Fruit fly (Drosophila melanogaster) whole organism, embryonic: ENCODE data around the gene papi.

ENCODE experiments used
- Ada2b ChIP-seq: fragments of 200-800 bp; sonication (Bioruptor generic); IDR thresholded peaks from 2 replicates; pipeline ENCODE4 v1.3.6; 2022; ENCODE audit warnings: missing biosample characterization, missing genetic modification characterization
- Atf3 ChIP-seq: fragments of 200-800 bp; sonication (Bioruptor generic); optimal IDR thresholded peaks from 3 replicates; lab custom pipeline; 2016; ENCODE audit warnings: missing biosample characterization, missing genetic modification characterization
- CG10979 ChIP-seq: fragments of 200-800 bp; sonication (Bioruptor generic); optimal IDR thresholded peaks from 2 replicates; lab custom pipeline; 2018; ENCODE audit warnings: missing biosample characterization, mild to moderate bottlenecking, missing genetic modification characterization, moderate library complexity
- CG11456 ChIP-seq: fragments of 200-800 bp; sonication (Bioruptor generic); IDR thresholded peaks from 3 replicates; pipeline ENCODE4 v1.3.6; 2022; ENCODE audit warnings: missing biosample characterization, missing genetic modification characterization
- CG11560 ChIP-seq: fragments of 200-800 bp; sonication (Bioruptor generic); IDR thresholded peaks from 3 replicates; pipeline ENCODE4 v1.3.6; 2022; ENCODE audit warnings: missing biosample characterization, missing genetic modification characterization
- CG13287 ChIP-seq: fragments of 200-800 bp; sonication (Bioruptor generic); IDR thresholded peaks from 2 replicates; pipeline ENCODE4 v1.3.6; 2022; ENCODE audit warnings: missing biosample characterization, missing genetic modification characterization; ENCODE audit not compliant: partially characterized antibody
- CG14667 ChIP-seq: fragments of 200-800 bp; sonication (Bioruptor generic); IDR thresholded peaks from 2 replicates; pipeline ENCODE4 v1.3.6; 2022; ENCODE audit warnings: missing biosample characterization, missing genetic modification characterization
- CG1529 ChIP-seq: fragments of 200-800 bp; sonication (Bioruptor generic); optimal IDR thresholded peaks from 3 replicates; lab custom pipeline; 2018; ENCODE audit warnings: missing biosample characterization, missing genetic modification characterization
- CG1647 ChIP-seq: fragments of 200-800 bp; sonication (Bioruptor generic); optimal IDR thresholded peaks from 3 replicates; lab custom pipeline; 2016; ENCODE audit warnings: missing biosample characterization, missing genetic modification characterization
- CG18764 ChIP-seq: fragments of 200-800 bp; sonication (Bioruptor generic); optimal IDR thresholded peaks from 3 replicates; lab custom pipeline; 2016; ENCODE audit warnings: missing biosample characterization, missing genetic modification characterization
- CG3065 ChIP-seq: fragments of 200-800 bp; sonication (Bioruptor generic); optimal IDR thresholded peaks from 2 replicates; lab custom pipeline; 2016; ENCODE audit warnings: missing biosample characterization, missing genetic modification characterization
- CG31441 ChIP-seq: fragments of 200-800 bp; sonication (Bioruptor generic); IDR thresholded peaks from 2 replicates; pipeline ENCODE4 v1.3.6; 2022; ENCODE audit warnings: missing biosample characterization, missing genetic modification characterization
- CG3163 ChIP-seq: fragments of 200-800 bp; sonication (Bioruptor generic); optimal IDR thresholded peaks from 3 replicates; lab custom pipeline; 2016; ENCODE audit warnings: missing biosample characterization, missing genetic modification characterization
- CG4328 ChIP-seq: fragments of 200-800 bp; sonication (Bioruptor generic); optimal IDR thresholded peaks from 3 replicates; lab custom pipeline; 2017; ENCODE audit warnings: missing biosample characterization, missing genetic modification reagents, missing genetic modification characterization
- CG43689 ChIP-seq: fragments of 200-800 bp; sonication (Bioruptor generic); IDR thresholded peaks from 2 replicates; pipeline ENCODE4 v1.3.6; 2022; ENCODE audit warnings: missing biosample characterization, missing genetic modification characterization
- CG4424 ChIP-seq: fragments of 200-800 bp; sonication (Bioruptor generic); optimal IDR thresholded peaks from 3 replicates; lab custom pipeline; 2016; ENCODE audit warnings: missing biosample characterization, missing genetic modification characterization
- CG4730 ChIP-seq: fragments of 200-800 bp; sonication (Bioruptor generic); IDR thresholded peaks from 2 replicates; pipeline ENCODE4 v1.3.6; 2022; ENCODE audit warnings: missing biosample characterization, missing genetic modification characterization
- CG5180 ChIP-seq: fragments of 200-800 bp; sonication (Bioruptor generic); optimal IDR thresholded peaks from 3 replicates; lab custom pipeline; 2017; ENCODE audit warnings: missing biosample characterization, missing genetic modification characterization, mild to moderate bottlenecking, moderate library complexity, missing genetic modification reagents
- CG7372 ChIP-seq: fragments of 200-800 bp; sonication (Bioruptor generic); IDR thresholded peaks from 2 replicates; pipeline ENCODE4 v1.3.6; 2022; ENCODE audit warnings: missing biosample characterization, missing genetic modification characterization
- CG7556 ChIP-seq: fragments of 200-800 bp; sonication (Bioruptor generic); optimal IDR thresholded peaks from 2 replicates; lab custom pipeline; 2017; ENCODE audit warnings: missing biosample characterization, mild to moderate bottlenecking, missing genetic modification characterization
- CG9437 ChIP-seq: fragments of 200-800 bp; sonication (Bioruptor generic); optimal IDR thresholded peaks from 2 replicates; lab custom pipeline; 2018; ENCODE audit warnings: missing biosample characterization, mild to moderate bottlenecking, missing genetic modification characterization
- D19A ChIP-seq: fragments of 200-800 bp; optimal IDR thresholded peaks from 3 replicates; lab custom pipeline; 2019; ENCODE audit warnings: missing biosample characterization, mild to moderate bottlenecking, missing genetic modification characterization, moderate library complexity
- Gsc ChIP-seq: fragments of 200-800 bp; sonication (Bioruptor generic); IDR thresholded peaks from 2 replicates; pipeline ENCODE4 v1.3.6; 2022; ENCODE audit warnings: missing biosample characterization, missing genetic modification characterization
- H2.0 ChIP-seq: fragments of 200-800 bp; sonication (Bioruptor generic); IDR thresholded peaks from 2 replicates; pipeline ENCODE4 v1.3.6; 2022; ENCODE audit warnings: missing biosample characterization, missing genetic modification characterization
- Hr78 ChIP-seq, 2 experiments: fragments of 200-800 bp in 1 of 2; fragments of >200 bp in 1 of 2; sonication (Bioruptor generic) in 1 of 2; optimal IDR thresholded peaks; 2 replicates each; lab custom pipeline; 2017 to 2019; ENCODE audit warnings: missing biosample characterization in 2 of 2, missing genetic modification characterization in 2 of 2, mild to moderate bottlenecking in 1 of 2, moderate library complexity in 1 of 2
- Lim3 ChIP-seq: fragments of 200-800 bp; sonication (Bioruptor generic); IDR thresholded peaks from 2 replicates; pipeline ENCODE4 v1.3.6; 2022; ENCODE audit warnings: missing biosample characterization, missing genetic modification characterization
- NFAT ChIP-seq: fragments of 200-800 bp; sonication (Bioruptor generic); IDR thresholded peaks from 2 replicates; pipeline ENCODE4 v1.3.6; 2022; ENCODE audit warnings: missing biosample characterization, missing genetic modification characterization
- Oli ChIP-seq: fragments of 200-800 bp; sonication (Bioruptor generic); optimal IDR thresholded peaks from 2 replicates; lab custom pipeline; 2018; ENCODE audit warnings: missing biosample characterization, mild to moderate bottlenecking, missing genetic modification characterization, moderate library complexity
- Sin3A ChIP-seq: fragments of >200 bp; optimal IDR thresholded peaks from 2 replicates; lab custom pipeline; 2018
- bbx ChIP-seq: fragments of 200-800 bp; sonication (Bioruptor generic); IDR thresholded peaks from 2 replicates; pipeline ENCODE4 v1.3.6; 2022; ENCODE audit warnings: missing biosample characterization, missing genetic modification characterization; ENCODE audit not compliant: partially characterized antibody
- caup ChIP-seq: fragments of 200-800 bp; sonication (Bioruptor generic); optimal IDR thresholded peaks from 3 replicates; lab custom pipeline; 2017; ENCODE audit warnings: missing biosample characterization, mild to moderate bottlenecking, missing genetic modification characterization, moderate library complexity; ENCODE audit not compliant: severe bottlenecking
- chif ChIP-seq, 2 experiments: fragments of 200-800 bp; sonication (Bioruptor generic); optimal IDR thresholded peaks; 3 replicates each; lab custom pipeline; 2016; ENCODE audit warnings: missing biosample characterization in 2 of 2, missing genetic modification characterization in 2 of 2
- dpn ChIP-seq, 2 experiments: fragments of 200-800 bp; sonication (Bioruptor generic); optimal IDR thresholded peaks; 3 replicates each; lab custom pipeline; 2016; ENCODE audit warnings: missing biosample characterization in 2 of 2, missing genetic modification characterization in 2 of 2
- exex ChIP-seq: fragments of 200-800 bp; sonication (Bioruptor generic); optimal IDR thresholded peaks from 4 replicates; lab custom pipeline; 2018; ENCODE audit warnings: missing biosample characterization, mild to moderate bottlenecking, missing genetic modification characterization, moderate library complexity
- gt ChIP-seq: fragments of 200-800 bp; sonication (Bioruptor generic); IDR thresholded peaks from 2 replicates; pipeline ENCODE4 v1.3.6; 2022; ENCODE audit warnings: missing biosample characterization, missing genetic modification characterization
- hb ChIP-seq: fragments of 200-800 bp; sonication (Bioruptor generic); IDR thresholded peaks from 3 replicates; pipeline ENCODE4 v1.3.6; 2022; ENCODE audit warnings: missing biosample characterization, missing genetic modification characterization; ENCODE audit not compliant: partially characterized antibody
- ind ChIP-seq: fragments of 200-800 bp; sonication (Bioruptor generic); optimal IDR thresholded peaks from 3 replicates; lab custom pipeline; 2016; ENCODE audit warnings: missing biosample characterization, missing genetic modification characterization
- lab ChIP-seq: fragments of 200-800 bp; sonication (Bioruptor generic); optimal IDR thresholded peaks from 3 replicates; lab custom pipeline; 2017; ENCODE audit warnings: missing biosample characterization, missing genetic modification characterization, mild to moderate bottlenecking, moderate library complexity, missing genetic modification reagents
- lilli ChIP-seq: fragments of 200-800 bp; sonication (Bioruptor generic); optimal IDR thresholded peaks from 3 replicates; lab custom pipeline; 2016; ENCODE audit warnings: missing biosample characterization, missing genetic modification characterization
- mam ChIP-seq: fragments of 200-800 bp; sonication (Bioruptor generic); optimal IDR thresholded peaks from 3 replicates; lab custom pipeline; 2016; ENCODE audit warnings: missing biosample characterization, missing genetic modification characterization
- nmo ChIP-seq: fragments of 200-800 bp; sonication (Bioruptor generic); optimal IDR thresholded peaks from 2 replicates; lab custom pipeline; 2018; ENCODE audit warnings: missing biosample characterization, mild to moderate bottlenecking, missing genetic modification characterization, moderate library complexity
- nom ChIP-seq: fragments of 200-800 bp; sonication (Bioruptor generic); optimal IDR thresholded peaks from 2 replicates; lab custom pipeline; 2017; ENCODE audit warnings: missing biosample characterization, missing genetic modification characterization, mild to moderate bottlenecking, moderate library complexity, missing genetic modification reagents
- pnt ChIP-seq: fragments of 200-800 bp; sonication (Bioruptor generic); optimal IDR thresholded peaks from 3 replicates; lab custom pipeline; 2016; ENCODE audit warnings: missing biosample characterization, missing genetic modification characterization
- pros ChIP-seq: fragments of 200-800 bp; sonication (Bioruptor generic); optimal IDR thresholded peaks from 3 replicates; lab custom pipeline; 2019; ENCODE audit warnings: missing biosample characterization, mild to moderate bottlenecking, missing genetic modification characterization, moderate library complexity
- scrt ChIP-seq: fragments of 200-800 bp; sonication (Bioruptor generic); optimal IDR thresholded peaks from 2 replicates; lab custom pipeline; 2018; ENCODE audit warnings: missing biosample characterization, mild to moderate bottlenecking, missing genetic modification characterization, moderate library complexity
- sisA ChIP-seq: fragments of 200-800 bp; sonication (Bioruptor generic); IDR thresholded peaks from 2 replicates; pipeline ENCODE4 v1.3.6; 2022; ENCODE audit warnings: missing biosample characterization, missing genetic modification characterization
- sna ChIP-seq: fragments of 200-800 bp; sonication (Bioruptor generic); IDR thresholded peaks from 2 replicates; pipeline ENCODE4 v1.3.6; 2022; ENCODE audit warnings: missing biosample characterization, missing genetic modification characterization; ENCODE audit not compliant: partially characterized antibody
- sug ChIP-seq: fragments of 200-800 bp; optimal IDR thresholded peaks from 2 replicates; lab custom pipeline; 2019; ENCODE audit warnings: missing biosample characterization, mild to moderate bottlenecking, missing genetic modification characterization, moderate library complexity
- tin ChIP-seq: fragments of 200-800 bp; sonication (Bioruptor generic); optimal IDR thresholded peaks from 3 replicates; lab custom pipeline; 2016; ENCODE audit warnings: missing biosample characterization, missing genetic modification characterization
- wdn ChIP-seq: fragments of 200-800 bp; sonication (Bioruptor generic); IDR thresholded peaks from 2 replicates; pipeline ENCODE4 v1.3.6; 2022; ENCODE audit warnings: missing biosample characterization, missing genetic modification characterization
- zfh2 ChIP-seq: fragments of 200-800 bp; sonication (Bioruptor generic); optimal IDR thresholded peaks from 2 replicates; lab custom pipeline; 2016; ENCODE audit warnings: missing biosample characterization, missing genetic modification characterization

papi gene

DNA sequence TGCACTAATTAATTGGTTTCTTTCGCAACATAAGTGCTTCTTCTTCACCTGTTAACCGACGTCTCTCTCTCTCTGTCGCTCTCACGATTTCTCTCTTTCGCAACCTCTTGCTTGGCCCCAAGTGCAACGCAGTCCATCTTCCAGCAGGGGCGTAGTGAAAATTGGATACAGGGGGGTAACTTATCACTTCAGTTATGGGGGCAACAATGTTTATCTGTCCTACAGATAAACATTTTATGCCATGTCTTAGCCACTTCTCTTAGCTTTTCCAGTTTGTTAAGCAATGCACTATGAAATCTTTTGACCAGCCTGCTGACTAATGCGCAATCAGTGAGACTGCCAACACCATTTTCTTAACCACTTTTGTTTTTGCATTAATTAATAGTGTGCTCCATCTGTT lies 6.8 kb downstream of the papi start (continued):
- TF ChIP-seq lab = peak; percentile 54
- TF ChIP-seq CG14667 (GFP tag; lab: Robert Waterston, UW) = no peak
- no peak for TF ChIP-seq Gsc (GFP tag; lab: Robert Waterston, UW)
- no peak for TF ChIP-seq scrt (GFP tag; lab: Kevin White, UChicago)
- TF ChIP-seq nmo (GFP tag; lab: Kevin White, UChicago) = peak; percentile 26
- no peak for TF ChIP-seq CG4730
- peak; percentile 64 for TF ChIP-seq Oli (tag; lab: Kevin White, UChicago)
- peak; percentile 35 for TF ChIP-seq tin (GFP tag; lab: Kevin White, UChicago)
- peak; percentile 41 for TF ChIP-seq CG5180 (GFP tag; lab: Kevin White, UChicago)
- TF ChIP-seq nom = peak; percentile 49
- peak; percentile 30 for TF ChIP-seq CG4328 (GFP tag; lab: Kevin White, UChicago)
- peak; percentile 6 for TF ChIP-seq mam
- TF ChIP-seq sug (tag; lab: Kevin White, UChicago) = no peak
- no peak for TF ChIP-seq hb (GFP tag; lab: Robert Waterston, UW)
- TF ChIP-seq H2.0 (GFP tag; lab: Robert Waterston, UW) = peak; percentile 54; the same call in 1 of the 2 replicates
- peak; percentile 57; the same call in 1 of the 3 replicates for TF ChIP-seq CG11456
- peak; percentile 16 to 39 for TF ChIP-seq chif (GFP tag; optimal IDR thresholded peaks at IDR 0.05; lab: Kevin White, UChicago)
- TF ChIP-seq Ada2b = peak; percentile 16; the same call in 1 of the 2 replicates
- TF ChIP-seq caup (GFP tag; lab: Kevin White, UChicago) = no peak
- peak; percentile 48 for TF ChIP-seq lilli (GFP tag; lab: Kevin White, UChicago)
- no peak for TF ChIP-seq Sin3A (lab: Kevin White, UChicago)
- TF ChIP-seq pros = peak; percentile 0
- TF ChIP-seq Lim3 = peak; percentile 18; the same call in 1 of the 2 replicates
- TF ChIP-seq CG43689 = no peak
- TF ChIP-seq CG1647 (GFP tag; lab: Kevin White, UChicago) = no peak
- no peak for TF ChIP-seq sna (GFP tag; lab: Robert Waterston, UW)
- no peak for TF ChIP-seq CG7556
- peak; percentile 19 for TF ChIP-seq CG9437 (GFP tag; lab: Kevin White, UChicago)
- TF ChIP-seq Atf3 (GFP tag; lab: Kevin White, UChicago) = no peak
- peak; percentile 59; the same call in 1 of the 2 replicates for TF ChIP-seq sisA (GFP tag; lab: Robert Waterston, UW)
- TF ChIP-seq D19A (tag; lab: Kevin White, UChicago) = peak; percentile 22
- TF ChIP-seq Hr78 (GFP tag; optimal IDR thresholded peaks at IDR 0.05; lab: Kevin White, UChicago) = peak in 1 of 2 experiments; percentile 37
- no peak for TF ChIP-seq CG18764 (GFP tag; lab: Kevin White, UChicago)
- no peak for TF ChIP-seq bbx
- peak; percentile 23 for TF ChIP-seq zfh2
- peak; percentile 28 for TF ChIP-seq CG10979 (tag; lab: Kevin White, UChicago)
- TF ChIP-seq ind (GFP tag; lab: Kevin White, UChicago) = peak; percentile 49
- no peak for TF ChIP-seq CG3065 (GFP tag; lab: Kevin White, UChicago)
- TF ChIP-seq pnt = peak; percentile 14
- no peak for TF ChIP-seq wdn
- TF ChIP-seq CG31441 (GFP tag; lab: Robert Waterston, UW) = peak; percentile 44; the same call in 1 of the 2 replicates
- TF ChIP-seq CG7372 (GFP tag; lab: Robert Waterston, UW) = no peak
- TF ChIP-seq CG3163 (GFP tag; lab: Kevin White, UChicago) = no peak
- TF ChIP-seq gt (GFP tag; lab: Robert Waterston, UW) = no peak
- TF ChIP-seq CG1529 (GFP tag; lab: Kevin White, UChicago) = no peak
- TF ChIP-seq CG11560 (tag; lab: Robert Waterston, UW) = no peak
- no peak for TF ChIP-seq exex
- no peak for TF ChIP-seq CG13287 (GFP tag; lab: Robert Waterston, UW)
- peak; percentile 34 for TF ChIP-seq CG4424 (GFP tag; lab: Kevin White, UChicago)
- peak; percentile 26 to 47 for TF ChIP-seq dpn (GFP tag; optimal IDR thresholded peaks at IDR 0.05; lab: Kevin White, UChicago)
- no peak for TF ChIP-seq NFAT (GFP tag; lab: Robert Waterston, UW)
